Fruit fly (Drosophila melanogaster) S2 (cell line): ENCODE measurements around the gene PIG-T.

ENCODE experiments used
- CG8478 ChIP-seq: fragments of >200 bp; optimal IDR thresholded peaks from 2 replicates; lab custom pipeline; 2018
- CTCF ChIP-seq, 2 experiments: fragments of >200 bp; optimal IDR thresholded peaks; 2 replicates each; lab custom pipeline; 2018

DNA sequence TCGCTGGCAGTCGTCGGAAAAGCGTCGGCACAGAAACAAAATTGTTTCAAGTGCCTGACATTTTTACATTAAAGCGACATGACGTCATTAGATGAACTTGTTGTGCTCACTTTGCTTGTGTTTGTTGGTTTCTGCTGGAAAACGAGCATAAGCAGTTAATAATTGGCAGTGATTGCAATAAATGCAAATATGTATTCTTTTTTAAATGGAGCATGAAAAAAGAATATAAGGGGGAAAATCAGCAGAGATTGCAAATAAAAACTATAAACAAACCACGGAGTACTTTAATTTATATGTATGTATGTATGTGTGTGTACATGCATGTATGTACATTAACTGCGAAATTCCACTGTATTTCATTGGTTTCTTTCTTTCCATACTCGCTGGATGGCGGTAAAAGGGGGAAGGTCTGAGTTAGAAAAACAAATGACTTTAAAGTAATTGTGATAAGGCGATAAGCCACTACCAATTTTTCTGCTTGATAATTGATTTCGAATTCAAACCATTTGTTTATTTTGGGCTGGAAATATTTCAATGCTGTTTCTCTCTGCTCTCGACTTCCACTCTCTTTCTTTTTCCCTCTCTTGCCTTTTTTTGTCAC lies 6.5 kb upstream of the PIG-T start:
- no peak for TF ChIP-seq CTCF (optimal IDR thresholded peaks at IDR 0.05; lab: Kevin White, UChicago)
- no peak for TF ChIP-seq CG8478 (lab: Kevin White, UChicago)
